Worm (Caenorhabditis elegans): ENCODE measurements around the gene nhr-100.

ce11 chrIV:9692874-9693273 is 35.6 kb upstream of the nhr-100 start, which contains the start of gene twk-9:
- no peak for TF ChIP-seq mdl-1 (tag; optimal IDR thresholded peaks at IDR 0.05)
- no peak for TF ChIP-seq elt-1 (tag; optimal IDR thresholded peaks at IDR 0.05)

All from whole organism, L2 larva.